Fruit fly (Drosophila melanogaster) whole organism, embryonic: ENCODE measurements around the gene CG3032.

Experiments
- Abd-B ChIP-seq: fragments of 200-800 bp; sonication (Bioruptor generic); optimal IDR thresholded peaks from 2 replicates; lab custom pipeline; 2018; ENCODE audit warnings: missing biosample characterization, mild to moderate bottlenecking, missing genetic modification characterization, moderate library complexity
- Aef1 ChIP-seq: fragments of 200-800 bp; sonication (Bioruptor generic); IDR thresholded peaks from 3 replicates; pipeline ENCODE4 v1.3.6; 2022; ENCODE audit warnings: missing biosample characterization, missing genetic modification characterization
- Bgb ChIP-seq: fragments of 200-800 bp; sonication (Bioruptor generic); IDR thresholded peaks from 2 replicates; pipeline ENCODE4 v1.3.6; 2022; ENCODE audit warnings: missing biosample characterization, missing genetic modification characterization; ENCODE audit not compliant: partially characterized antibody
- CG10366 ChIP-seq: fragments of 200-800 bp; sonication (Bioruptor generic); IDR thresholded peaks from 2 replicates; pipeline ENCODE4 v1.3.6; 2022; ENCODE audit warnings: missing biosample characterization, missing genetic modification characterization
- CG11560 ChIP-seq: fragments of 200-800 bp; sonication (Bioruptor generic); IDR thresholded peaks from 3 replicates; pipeline ENCODE4 v1.3.6; 2022; ENCODE audit warnings: missing biosample characterization, missing genetic modification characterization
- CG11723 ChIP-seq: fragments of 200-800 bp; sonication (Bioruptor generic); optimal IDR thresholded peaks from 2 replicates; lab custom pipeline; 2017; ENCODE audit warnings: missing biosample characterization, mild to moderate bottlenecking, missing genetic modification characterization
- CG13296 ChIP-seq: fragments of 200-800 bp; sonication (Bioruptor generic); optimal IDR thresholded peaks from 3 replicates; lab custom pipeline; 2018; ENCODE audit warnings: missing biosample characterization, mild to moderate bottlenecking, missing genetic modification characterization
- CG14050 ChIP-seq: fragments of 200-800 bp; sonication (Bioruptor generic); IDR thresholded peaks from 3 replicates; pipeline ENCODE4 v1.3.6; 2022; ENCODE audit warnings: missing biosample characterization, missing genetic modification characterization
- CG14965 ChIP-seq: fragments of 200-800 bp; sonication (Bioruptor generic); optimal IDR thresholded peaks from 2 replicates; lab custom pipeline; 2016; ENCODE audit warnings: missing biosample characterization, missing genetic modification characterization, borderline replicate concordance
- CG15269 ChIP-seq: fragments of 200-800 bp; sonication (Bioruptor generic); optimal IDR thresholded peaks from 2 replicates; lab custom pipeline; 2018; ENCODE audit warnings: missing biosample characterization, mild to moderate bottlenecking, missing genetic modification characterization, moderate library complexity
- CG1602 ChIP-seq: fragments of 200-800 bp; sonication (Bioruptor generic); optimal IDR thresholded peaks from 3 replicates; lab custom pipeline; 2016; ENCODE audit warnings: missing biosample characterization, missing genetic modification characterization
- CG16779 ChIP-seq: fragments of 200-800 bp; sonication (Bioruptor generic); IDR thresholded peaks from 2 replicates; pipeline ENCODE4 v1.3.6; 2022; ENCODE audit warnings: missing biosample characterization, missing genetic modification characterization
- CG1792 ChIP-seq: fragments of 200-800 bp; sonication (Bioruptor generic); optimal IDR thresholded peaks from 2 replicates; lab custom pipeline; 2016; ENCODE audit warnings: missing biosample characterization, missing genetic modification characterization
- CG18262 ChIP-seq: fragments of 200-800 bp; optimal IDR thresholded peaks from 3 replicates; lab custom pipeline; 2019; ENCODE audit warnings: missing biosample characterization, mild to moderate bottlenecking, missing genetic modification characterization, moderate library complexity
- CG18476 ChIP-seq: fragments of 200-800 bp; sonication (Bioruptor generic); optimal IDR thresholded peaks from 2 replicates; lab custom pipeline; 2016; ENCODE audit warnings: missing biosample characterization, mild to moderate bottlenecking, missing genetic modification characterization
- CG30431 ChIP-seq: fragments of 200-800 bp; sonication (Bioruptor generic); optimal IDR thresholded peaks from 2 replicates; lab custom pipeline; 2017; ENCODE audit warnings: missing biosample characterization, missing genetic modification characterization
- CG34376 ChIP-seq: fragments of 200-800 bp; sonication (Bioruptor generic); optimal IDR thresholded peaks from 2 replicates; lab custom pipeline; 2018; ENCODE audit warnings: missing biosample characterization, mild to moderate bottlenecking, missing genetic modification characterization
- CG4404 ChIP-seq: fragments of 200-800 bp; sonication (Bioruptor generic); IDR thresholded peaks from 2 replicates; pipeline ENCODE4 v1.3.6; 2022; ENCODE audit warnings: missing biosample characterization, missing genetic modification characterization
- CG6254 ChIP-seq: fragments of 200-800 bp; sonication (Bioruptor generic); optimal IDR thresholded peaks from 3 replicates; lab custom pipeline; 2017; ENCODE audit warnings: mild to moderate bottlenecking, missing biosample characterization, missing genetic modification reagents, missing genetic modification characterization
- CG6854 ChIP-seq: fragments of 200-800 bp; sonication (Bioruptor generic); optimal IDR thresholded peaks from 3 replicates; lab custom pipeline; 2017; ENCODE audit warnings: missing biosample characterization, mild to moderate bottlenecking, missing genetic modification characterization
- CG9215 ChIP-seq: fragments of 200-800 bp; sonication (Bioruptor generic); IDR thresholded peaks from 2 replicates; pipeline ENCODE4 v1.3.6; 2022; ENCODE audit warnings: missing biosample characterization, missing genetic modification characterization
- Ets65A ChIP-seq: fragments of 200-800 bp; sonication (Bioruptor generic); peaks from one replicate; lab custom pipeline; 2016; ENCODE audit warnings: missing biosample characterization, missing genetic modification characterization
- HmgD ChIP-seq: fragments of 200-800 bp; sonication (Bioruptor generic); optimal IDR thresholded peaks from 3 replicates; lab custom pipeline; 2016; ENCODE audit warnings: missing biosample characterization, missing genetic modification characterization
- HmgZ ChIP-seq: fragments of 200-800 bp; sonication (Bioruptor generic); optimal IDR thresholded peaks from 2 replicates; lab custom pipeline; 2018; ENCODE audit warnings: missing biosample characterization, mild to moderate bottlenecking, missing genetic modification characterization
- Hr3 ChIP-seq: fragments of 200-800 bp; sonication (Bioruptor generic); optimal IDR thresholded peaks from 3 replicates; lab custom pipeline; 2016; ENCODE audit warnings: missing biosample characterization, missing genetic modification characterization
- Lpt ChIP-seq: fragments of >200 bp; optimal IDR thresholded peaks from 2 replicates; lab custom pipeline; 2018; ENCODE audit warnings: missing biosample characterization, missing genetic modification characterization
- MBD-R2 ChIP-seq: fragments of 200-800 bp; sonication (Bioruptor generic); IDR thresholded peaks from 2 replicates; pipeline ENCODE4 v1.3.6; 2022; ENCODE audit warnings: missing biosample characterization, missing genetic modification characterization
- Meics ChIP-seq: fragments of 200-800 bp; sonication (Bioruptor generic); optimal IDR thresholded peaks from 2 replicates; lab custom pipeline; 2017; ENCODE audit warnings: missing biosample characterization, mild to moderate bottlenecking, missing genetic modification characterization
- Side ChIP-seq: fragments of 200-800 bp; sonication (Bioruptor generic); optimal IDR thresholded peaks from 2 replicates; lab custom pipeline; 2016; ENCODE audit warnings: missing biosample characterization, missing genetic modification characterization
- Spps ChIP-seq: fragments of 200-800 bp; sonication (Bioruptor generic); optimal IDR thresholded peaks from 2 replicates; lab custom pipeline; 2018; ENCODE audit warnings: missing biosample characterization, mild to moderate bottlenecking, missing genetic modification characterization
- Sry-β ChIP-seq: fragments of 200-800 bp; sonication (Bioruptor generic); optimal IDR thresholded peaks from 2 replicates; lab custom pipeline; 2018; ENCODE audit warnings: missing biosample characterization, mild to moderate bottlenecking, missing genetic modification characterization, moderate library complexity
- bowl ChIP-seq: fragments of 200-800 bp; sonication (Bioruptor generic); IDR thresholded peaks from 2 replicates; pipeline ENCODE4 v1.3.6; 2022; ENCODE audit warnings: missing biosample characterization, missing genetic modification characterization
- btn ChIP-seq: fragments of 200-800 bp; sonication (Bioruptor generic); optimal IDR thresholded peaks from 2 replicates; lab custom pipeline; 2016; ENCODE audit warnings: missing biosample characterization, missing genetic modification characterization
- cato ChIP-seq: fragments of 200-800 bp; sonication (Bioruptor generic); optimal IDR thresholded peaks from 2 replicates; lab custom pipeline; 2016; ENCODE audit warnings: missing biosample characterization, missing genetic modification characterization, borderline replicate concordance
- caup ChIP-seq: fragments of 200-800 bp; sonication (Bioruptor generic); optimal IDR thresholded peaks from 3 replicates; lab custom pipeline; 2017; ENCODE audit warnings: missing biosample characterization, mild to moderate bottlenecking, missing genetic modification characterization, moderate library complexity; ENCODE audit not compliant: severe bottlenecking
- cg ChIP-seq: fragments of 200-800 bp; sonication (Bioruptor generic); optimal IDR thresholded peaks from 3 replicates; lab custom pipeline; 2019; ENCODE audit warnings: missing biosample characterization, mild to moderate bottlenecking, missing genetic modification characterization, moderate library complexity
- cwo ChIP-seq: fragments of 200-800 bp; sonication (Bioruptor generic); optimal IDR thresholded peaks from 3 replicates; lab custom pipeline; 2017; ENCODE audit warnings: missing biosample characterization, missing genetic modification characterization, mild to moderate bottlenecking, moderate library complexity, missing genetic modification reagents
- ftz-f1 ChIP-seq: fragments of 200-800 bp; sonication (Bioruptor generic); optimal IDR thresholded peaks from 2 replicates; lab custom pipeline; 2016; ENCODE audit warnings: missing biosample characterization, missing genetic modification characterization
- fu2 ChIP-seq: fragments of 200-800 bp; sonication (Bioruptor generic); optimal IDR thresholded peaks from 2 replicates; lab custom pipeline; 2016; ENCODE audit warnings: missing biosample characterization, missing genetic modification characterization
- grau ChIP-seq: fragments of 200-800 bp; optimal IDR thresholded peaks from 3 replicates; lab custom pipeline; 2019; ENCODE audit warnings: missing biosample characterization, mild to moderate bottlenecking, missing genetic modification characterization, moderate library complexity
- hb ChIP-seq: fragments of 200-800 bp; sonication (Bioruptor generic); IDR thresholded peaks from 3 replicates; pipeline ENCODE4 v1.3.6; 2022; ENCODE audit warnings: missing biosample characterization, missing genetic modification characterization; ENCODE audit not compliant: partially characterized antibody
- kay ChIP-seq: fragments of 200-800 bp; sonication (Bioruptor generic); optimal IDR thresholded peaks from 2 replicates; lab custom pipeline; 2016; ENCODE audit warnings: missing biosample characterization, missing genetic modification characterization
- maf-S ChIP-seq: fragments of 200-800 bp; sonication (Bioruptor generic); optimal IDR thresholded peaks from 2 replicates; lab custom pipeline; 2016; ENCODE audit warnings: missing biosample characterization, missing genetic modification characterization
- odd ChIP-seq: fragments of 200-800 bp; sonication (Bioruptor generic); optimal IDR thresholded peaks from 2 replicates; lab custom pipeline; 2017; ENCODE audit warnings: missing biosample characterization, mild to moderate bottlenecking, missing genetic modification characterization
- psq ChIP-seq: fragments of 200-800 bp; sonication (Bioruptor generic); optimal IDR thresholded peaks from 2 replicates; lab custom pipeline; 2017; ENCODE audit warnings: missing biosample characterization, missing genetic modification characterization
- repo ChIP-seq: fragments of 200-800 bp; sonication (Bioruptor generic); optimal IDR thresholded peaks from 2 replicates; lab custom pipeline; 2016; ENCODE audit warnings: missing biosample characterization, missing genetic modification characterization
- run ChIP-seq: fragments of 200-800 bp; sonication (Bioruptor generic); optimal IDR thresholded peaks from 3 replicates; lab custom pipeline; 2018; ENCODE audit warnings: missing biosample characterization, mild to moderate bottlenecking, missing genetic modification characterization
- salm ChIP-seq: fragments of 200-800 bp; sonication (Bioruptor generic); optimal IDR thresholded peaks from 2 replicates; lab custom pipeline; 2018; ENCODE audit warnings: missing biosample characterization, mild to moderate bottlenecking, missing genetic modification characterization
- sima ChIP-seq: fragments of 200-800 bp; sonication (Bioruptor generic); optimal IDR thresholded peaks from 2 replicates; lab custom pipeline; 2016; ENCODE audit warnings: missing biosample characterization, missing genetic modification characterization

CG3032 gene

DNA sequence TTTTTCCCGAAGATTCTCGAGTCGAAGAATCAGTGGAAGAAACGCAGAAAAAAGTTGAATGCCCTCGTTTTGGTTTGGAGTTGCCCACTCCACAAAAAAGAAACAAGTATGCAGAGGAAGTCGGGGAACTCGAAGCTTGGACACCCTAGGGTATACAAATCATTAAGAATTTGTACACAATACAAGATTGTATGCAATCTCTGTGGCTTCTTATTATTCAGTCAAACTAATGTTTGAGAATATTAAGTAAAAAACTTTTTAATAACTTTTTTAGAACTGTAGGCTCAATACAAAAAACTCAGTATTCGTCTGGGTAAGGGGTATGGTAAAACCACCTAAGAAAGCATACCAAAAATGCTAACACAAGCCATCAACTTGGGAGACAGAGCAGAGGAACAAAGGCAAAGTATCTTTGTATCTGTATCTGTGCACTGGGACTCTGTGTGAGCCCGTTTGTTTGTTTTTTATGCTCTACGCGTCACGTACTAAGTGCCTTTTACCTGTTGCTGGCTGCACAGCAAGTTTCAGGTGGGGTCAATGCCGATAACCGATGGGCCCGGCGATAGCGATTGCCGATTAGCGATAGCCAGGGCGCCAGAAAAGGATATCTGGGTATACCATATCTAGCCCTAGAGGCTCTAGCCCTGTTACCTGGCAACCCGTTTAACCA lies 28.4 kb downstream of the CG3032 start (continued):
- TF ChIP-seq hb (peak; percentile 62; the same call in 2 of the 3 replicates), Ets65A (GFP tag; lab: Kevin White, UChicago) (peak; percentile 95), Hr3 (GFP tag; lab: Kevin White, UChicago) (peak; percentile 79), CG16779 (no peak), Bgb (GFP tag; lab: Robert Waterston, UW) (peak; percentile 54; the same call in 1 of the 2 replicates), fu2 (GFP tag; lab: Kevin White, UChicago) (peak; percentile 44), HmgD (GFP tag; lab: Kevin White, UChicago) (peak; percentile 8), CG15269 (tag; lab: Kevin White, UChicago) (peak; percentile 56), salm (tag; lab: Kevin White, UChicago) (peak; percentile 62), ftz-f1 (GFP tag; lab: Kevin White, UChicago) (no peak), Aef1 (GFP tag; lab: Robert Waterston, UW) (peak; percentile 24; the same call in 1 of the 3 replicates), CG18262 (tag; lab: Kevin White, UChicago) (peak; percentile 92), btn (GFP tag; lab: Kevin White, UChicago) (peak; percentile 65), sima (GFP tag; lab: Kevin White, UChicago) (no peak), Abd-B (peak; percentile 62), CG10366 (peak; percentile 77), Side (GFP tag; lab: Kevin White, UChicago) (peak; percentile 83), CG6854 (GFP tag; lab: Kevin White, UChicago) (peak; percentile 10), maf-S (GFP tag; lab: Kevin White, UChicago) (peak; percentile 70), CG1602 (GFP tag; lab: Kevin White, UChicago) (peak; percentile 79), CG34376 (GFP tag; lab: Kevin White, UChicago) (no peak), caup (GFP tag; lab: Kevin White, UChicago) (no peak), CG18476 (GFP tag; lab: Kevin White, UChicago) (peak; percentile 60), CG11560 (peak; percentile 16; the same call in 1 of the 3 replicates), CG1792 (GFP tag; lab: Kevin White, UChicago) (peak; percentile 54), CG14965 (GFP tag; lab: Kevin White, UChicago) (peak; percentile 3), cwo (GFP tag; lab: Kevin White, UChicago) (peak; percentile 49), CG6254 (GFP tag; lab: Kevin White, UChicago) (peak; percentile 71), psq (GFP tag; lab: Kevin White, UChicago) (peak; percentile 58), CG4404 (GFP tag; lab: Robert Waterston, UW) (peak; percentile 70), MBD-R2 (GFP tag; lab: Robert Waterston, UW) (no peak), cg (GFP tag; lab: Kevin White, UChicago) (peak; percentile 50), run (tag; lab: Kevin White, UChicago) (peak; percentile 36), CG30431 (GFP tag; lab: Kevin White, UChicago) (peak; percentile 67), repo (peak; percentile 48), Meics (GFP tag; lab: Kevin White, UChicago) (peak; percentile 14), Spps (tag; lab: Kevin White, UChicago) (peak; percentile 79), CG11723 (peak; percentile 52), odd (peak; percentile 38), CG9215 (GFP tag; lab: Robert Waterston, UW) (peak; percentile 44; the same call in 1 of the 2 replicates), kay (GFP tag; lab: Kevin White, UChicago) (peak; percentile 56), CG13296 (GFP tag; lab: Kevin White, UChicago) (peak; percentile 19), cato (peak; percentile 6), grau (peak; percentile 81), bowl (no peak), Sry-β (GFP tag; lab: Kevin White, UChicago) (no peak), Lpt (no peak), HmgZ (tag; lab: Kevin White, UChicago) (peak; percentile 7), CG14050 (0 out of 3 replicates have a peak, but pooled peaks have one; percentile 10)
